Worm (Caenorhabditis elegans): ENCODE data around the gene hsp-1.

ce11 chrIV:17245200-17245599, 33.6 kb upstream of the hsp-1 start, which contains the start of gene ZK550.2:
- TF ChIP-seq W03F9.2 (tag; optimal IDR thresholded peaks at IDR 0.05) (peak; percentile 38), him-1 (tag; optimal IDR thresholded peaks at IDR 0.05) (no peak)

All from whole organism, L4/young adult.